Worm (Caenorhabditis elegans): Measurements from ENCODE around the gene panl-2.

DNA sequence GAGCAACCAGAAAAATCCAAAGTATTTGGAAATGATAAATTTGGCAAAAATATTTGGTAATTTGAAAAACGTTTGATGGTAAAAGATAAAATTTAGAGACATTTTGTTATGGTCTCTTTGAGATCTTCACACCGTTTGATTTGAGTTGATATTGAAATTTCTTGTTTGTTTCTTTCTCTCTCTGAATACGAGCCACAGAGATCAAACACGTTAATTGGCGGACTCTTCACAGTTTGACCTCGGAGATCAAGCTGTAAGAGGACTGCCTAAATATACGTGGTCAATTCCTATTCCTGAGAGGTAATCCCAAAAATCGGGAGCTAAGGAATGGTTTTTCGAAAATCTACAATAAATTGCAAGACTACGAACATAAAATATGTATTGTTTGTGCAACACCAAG is 725 bp upstream of the panl-2 start:
- no peak for TF ChIP-seq rec-8 (tag; optimal IDR thresholded peaks at IDR 0.05)
- TF ChIP-seq athp-1 (tag; optimal IDR thresholded peaks at IDR 0.05) = no peak
- TF ChIP-seq hmg-1.2 (GFP tag; IDR thresholded peaks at IDR 0.05) = no peak
- TF ChIP-seq cebp-1 (GFP tag; IDR thresholded peaks at IDR 0.05) = no peak
- TF ChIP-seq cebp-1 (tag; optimal IDR thresholded peaks at IDR 0.05) = no peak
- no peak for TF ChIP-seq repo-1 (tag; optimal IDR thresholded peaks at IDR 0.05)
- no peak for TF ChIP-seq snpc-4 (GFP tag; optimal IDR thresholded peaks at IDR 0.05)
- no peak for TF ChIP-seq snpc-4 (tag; optimal IDR thresholded peaks at IDR 0.05)
- no peak for TF ChIP-seq egrh-3 (GFP tag; IDR thresholded peaks at IDR 0.05)

Measured in whole organism, young adult.